Fruit fly (Drosophila melanogaster): Measurements from ENCODE around the gene GstO1.

The GstO1 gene

dm6 chr3L:8544710-8545109, 20.0 kb upstream of the GstO1 start, which contains the start of gene rhea (continued):
- TF ChIP-seq CG12219 (GFP tag; optimal IDR thresholded peaks at IDR 0.05) (no peak), CG13296 (GFP tag; optimal IDR thresholded peaks at IDR 0.05) (no peak), CG30431 (GFP tag; optimal IDR thresholded peaks at IDR 0.05) (no peak), cad (GFP tag; optimal IDR thresholded peaks at IDR 0.05) (no peak), br (optimal IDR thresholded peaks at IDR 0.05) (no peak), Atf-2 (GFP tag; optimal IDR thresholded peaks at IDR 0.05) (no peak), caup (GFP tag; optimal IDR thresholded peaks at IDR 0.05; ENCODE audit: severe bottlenecking) (no peak), CG2875 (GFP tag; optimal IDR thresholded peaks at IDR 0.05) (no peak), luna (GFP tag; optimal IDR thresholded peaks at IDR 0.05) (no peak), CG3065 (GFP tag; optimal IDR thresholded peaks at IDR 0.05) (no peak), CTCF (GFP tag; optimal IDR thresholded peaks at IDR 0.05) (peak; percentile 28), CG6683 (GFP tag; optimal IDR thresholded peaks at IDR 0.05) (no peak), ssp (GFP tag; IDR thresholded peaks at IDR 0.05) (no peak), CG32532 (GFP tag; IDR thresholded peaks at IDR 0.05) (0 out of 2 replicates have a peak, but pooled peaks have one; percentile 34), CG17359 (tag; optimal IDR thresholded peaks at IDR 0.05) (no peak), crc (GFP tag; optimal IDR thresholded peaks at IDR 0.05) (no peak), chn (GFP tag; optimal IDR thresholded peaks at IDR 0.05) (no peak), her (GFP tag; optimal IDR thresholded peaks at IDR 0.05) (no peak), CG15073 (GFP tag; optimal IDR thresholded peaks at IDR 0.05) (no peak), CG7271 (tag; optimal IDR thresholded peaks at IDR 0.05) (no peak), Hand (GFP tag; optimal IDR thresholded peaks at IDR 0.05) (no peak), Dp (GFP tag; optimal IDR thresholded peaks at IDR 0.05) (peak; percentile 90), bcd (GFP tag; optimal IDR thresholded peaks at IDR 0.05) (no peak), tup (GFP tag; optimal IDR thresholded peaks at IDR 0.05) (no peak), CG2116 (GFP tag; optimal IDR thresholded peaks at IDR 0.05) (peak; percentile 80), CG4730 (GFP tag; IDR thresholded peaks at IDR 0.05) (no peak), gsb (GFP tag; IDR thresholded peaks at IDR 0.05) (no peak), CG31224 (GFP tag; IDR thresholded peaks at IDR 0.05) (no peak), Scr (GFP tag; IDR thresholded peaks at IDR 0.05; ENCODE audit: partially characterized antibody) (peak; percentile 84), CG12071 (GFP tag; optimal IDR thresholded peaks at IDR 0.05) (no peak), CG7357 (GFP tag; IDR thresholded peaks at IDR 0.05) (no peak), CG3281 (GFP tag; optimal IDR thresholded peaks at IDR 0.05) (no peak), CG4707 (GFP tag; optimal IDR thresholded peaks at IDR 0.05) (no peak), Ravus (GFP tag; IDR thresholded peaks at IDR 0.05) (no peak), yki (optimal IDR thresholded peaks at IDR 0.05) (no peak), pho (GFP tag; optimal IDR thresholded peaks at IDR 0.05) (no peak), pum (GFP tag; optimal IDR thresholded peaks at IDR 0.05) (no peak), CG15011 (GFP tag; optimal IDR thresholded peaks at IDR 0.05) (no peak), croc (GFP tag; conservative IDR thresholded peaks at IDR 0.05) (no peak), CG8089 (GFP tag; optimal IDR thresholded peaks at IDR 0.05) (no peak), CG6765 (GFP tag; optimal IDR thresholded peaks at IDR 0.05) (no peak), CG32772 (GFP tag; IDR thresholded peaks at IDR 0.05) (no peak), ind (GFP tag; optimal IDR thresholded peaks at IDR 0.05) (no peak), E2f2 (GFP tag; IDR thresholded peaks at IDR 0.05) (peak; percentile 93), pros (GFP tag; optimal IDR thresholded peaks at IDR 0.05) (no peak), klu (GFP tag; IDR thresholded peaks at IDR 0.05) (no peak), H15 (GFP tag; IDR thresholded peaks at IDR 0.05) (no peak), bab2 (GFP tag; optimal IDR thresholded peaks at IDR 0.05) (no peak), CkIIα-i1 (GFP tag; IDR thresholded peaks at IDR 0.05) (no peak), Neu2 (GFP tag; optimal IDR thresholded peaks at IDR 0.05; ENCODE audit: borderline replicate concordance) (no peak), salm (tag; optimal IDR thresholded peaks at IDR 0.05) (no peak), Oaz (GFP tag; IDR thresholded peaks at IDR 0.05) (no peak), CG12299 (tag; optimal IDR thresholded peaks at IDR 0.05) (no peak), CG7745 (tag; optimal IDR thresholded peaks at IDR 0.05) (no peak)

All from whole organism, embryonic.